Worm (Caenorhabditis elegans) whole organism, L4 larva: Measurements from ENCODE around the gene yju-2.

Experiments
- F10B5.3 ChIP-seq: sonication (generic microtip); optimal IDR thresholded peaks from 2 replicates; lab custom pipeline; 2016; ENCODE audit warnings: mild to moderate bottlenecking, missing genetic modification characterization, missing compliant biosample characterization
- F26F4.8 ChIP-seq: fragments of 200-800 bp; sonication (Bioruptor generic); conservative IDR thresholded peaks from 2 replicates; pipeline ENCODE4 v1.3.6; 2022; ENCODE audit warnings: missing genetic modification characterization, missing compliant biosample characterization
- R02D3.7 ChIP-seq: fragments of 150-350 bp; sonication (generic microtip); optimal IDR thresholded peaks from 3 replicates; lab custom pipeline; 2014; ENCODE audit warnings: missing biosample characterization, missing genetic modification characterization
- T20F7.1 ChIP-seq: fragments of 200-800 bp; sonication (Bioruptor generic); optimal IDR thresholded peaks from 2 replicates; lab custom pipeline; 2018; ENCODE audit warnings: mild to moderate bottlenecking, missing genetic modification characterization, missing compliant biosample characterization
- T26A8.4 ChIP-seq: fragments of 200-800 bp; sonication (Bioruptor generic); IDR thresholded peaks from 2 replicates; pipeline ENCODE4 v1.3.6; 2022; ENCODE audit warnings: missing genetic modification characterization, missing compliant biosample characterization
- Y48G9A.11 ChIP-seq: fragments of 200-800 bp; sonication (Bioruptor generic); IDR thresholded peaks from 2 replicates; pipeline ENCODE4 v1.3.6; 2022; ENCODE audit warnings: missing genetic modification reagents, missing genetic modification characterization, missing compliant biosample characterization
- Y75B8A.6 ChIP-seq: fragments of 200-800 bp; sonication (Bioruptor generic); IDR thresholded peaks from 2 replicates; pipeline ENCODE4 v1.3.6; 2022; ENCODE audit warnings: missing genetic modification reagents, missing genetic modification characterization, missing compliant biosample characterization
- ZK337.2 ChIP-seq: fragments of 200-800 bp; sonication (Bioruptor generic); IDR thresholded peaks from 2 replicates; pipeline ENCODE4 v1.3.6; 2022; ENCODE audit warnings: missing genetic modification reagents, missing genetic modification characterization, missing compliant biosample characterization
- arid-1 ChIP-seq: fragments of 200-800 bp; sonication (Bioruptor generic); conservative IDR thresholded peaks from 2 replicates; pipeline ENCODE4 v1.3.6; 2022; ENCODE audit warnings: missing genetic modification reagents, missing genetic modification characterization, missing compliant biosample characterization
- attf-4 ChIP-seq: sonication (generic microtip); optimal IDR thresholded peaks from 3 replicates; lab custom pipeline; 2017; ENCODE audit warnings: missing biosample characterization, missing genetic modification characterization
- ceh-20 ChIP-seq: fragments of 200-800 bp; sonication (Bioruptor generic); IDR thresholded peaks from 2 replicates; pipeline ENCODE4 v1.3.6; 2022; ENCODE audit warnings: missing genetic modification reagents, missing genetic modification characterization, missing compliant biosample characterization
- ceh-44 ChIP-seq: fragments of 200-800 bp; sonication (Bioruptor generic); IDR thresholded peaks from 2 replicates; pipeline ENCODE4 v1.3.6; 2022; ENCODE audit warnings: missing genetic modification reagents, missing genetic modification characterization, missing compliant biosample characterization
- ceh-62 ChIP-seq: sonication (generic microtip); optimal IDR thresholded peaks from 2 replicates; lab custom pipeline; 2017; ENCODE audit warnings: missing biosample characterization, missing genetic modification characterization
- daf-16 ChIP-seq, 3 experiments: sonication (generic microtip); optimal IDR thresholded peaks; 2 replicates each; lab custom pipeline; 2016 to 2017; ENCODE audit warnings: missing genetic modification characterization in 3 of 3, missing genetic modification reagents in 3 of 3, mild to moderate bottlenecking in 2 of 3, missing compliant biosample characterization in 2 of 3, missing biosample characterization in 1 of 3, moderate library complexity in 1 of 3
- daf-19 ChIP-seq: fragments of 200-800 bp; sonication (Bioruptor generic); conservative IDR thresholded peaks from 2 replicates; pipeline ENCODE4 v1.3.6; 2022; ENCODE audit warnings: missing genetic modification characterization, missing compliant biosample characterization
- dmd-8 ChIP-seq: fragments of 200-800 bp; sonication (Bioruptor generic); IDR thresholded peaks from 2 replicates; pipeline ENCODE4 v1.3.6; 2022; ENCODE audit warnings: missing genetic modification characterization, missing compliant biosample characterization
- duxl-1 ChIP-seq: sonication (generic microtip); optimal IDR thresholded peaks from 2 replicates; lab custom pipeline; 2016; ENCODE audit warnings: mild to moderate bottlenecking, missing genetic modification characterization, moderate library complexity, missing compliant biosample characterization; ENCODE audit not compliant: poor library complexity
- dve-1 ChIP-seq: sonication (generic microtip); optimal IDR thresholded peaks from 2 replicates; lab custom pipeline; 2017; ENCODE audit warnings: antibody characterized with exemption, mild to moderate bottlenecking, missing genetic modification characterization, missing compliant biosample characterization; ENCODE audit not compliant: insufficient read depth
- egl-27 ChIP-seq: sonication (generic microtip); optimal IDR thresholded peaks from 3 replicates; lab custom pipeline; 2017; ENCODE audit warnings: missing biosample characterization, missing genetic modification reagents, missing genetic modification characterization
- gei-8 ChIP-seq: fragments of 200-800 bp; sonication (Bioruptor generic); optimal IDR thresholded peaks from 2 replicates; lab custom pipeline; 2018; ENCODE audit warnings: mild to moderate bottlenecking, missing genetic modification characterization, missing compliant biosample characterization
- hlh-11 ChIP-seq: fragments of 200-800 bp; sonication (Bioruptor generic); optimal IDR thresholded peaks from 2 replicates; lab custom pipeline; 2018; ENCODE audit warnings: mild to moderate bottlenecking, missing genetic modification characterization, missing compliant biosample characterization
- hlh-30 ChIP-seq: sonication (generic microtip); optimal IDR thresholded peaks from 2 replicates; lab custom pipeline; 2017; ENCODE audit warnings: antibody characterized with exemption, mild to moderate bottlenecking, missing genetic modification characterization, missing compliant biosample characterization; ENCODE audit not compliant: insufficient read depth
- lim-7 ChIP-seq: fragments of 200-800 bp; sonication (Bioruptor generic); IDR thresholded peaks from 2 replicates; pipeline ENCODE4 v1.3.6; 2022; ENCODE audit warnings: missing genetic modification characterization, missing compliant biosample characterization
- lin-13 ChIP-seq: fragments of 150-350 bp; optimal IDR thresholded peaks from 2 replicates; lab custom pipeline; 2014; ENCODE audit warnings: missing biosample characterization, missing genetic modification reagents, missing genetic modification characterization
- lin-38 ChIP-seq: fragments of 200-800 bp; sonication (Bioruptor generic); IDR thresholded peaks from 2 replicates; pipeline ENCODE4 v1.3.6; 2022; ENCODE audit warnings: missing genetic modification reagents, missing genetic modification characterization, missing compliant biosample characterization
- lin-39 ChIP-seq: fragments of 150-350 bp; optimal IDR thresholded peaks from 2 replicates; lab custom pipeline; 2014; ENCODE audit warnings: missing biosample characterization, missing genetic modification reagents, missing genetic modification characterization
- lir-3 ChIP-seq: sonication (generic microtip); optimal IDR thresholded peaks from 2 replicates; lab custom pipeline; 2016; ENCODE audit warnings: mild to moderate bottlenecking, missing genetic modification characterization, missing compliant biosample characterization
- mdl-1 ChIP-seq, 2 experiments: fragments of 150-350 bp in 1 of 2; sonication (generic microtip) in 1 of 2; optimal IDR thresholded peaks; 2 replicates each; lab custom pipeline; 2014 to 2017; ENCODE audit warnings: missing biosample characterization in 2 of 2, missing genetic modification characterization in 2 of 2
- mdt-29 ChIP-seq: fragments of 200-800 bp; sonication (Bioruptor generic); IDR thresholded peaks from 2 replicates; pipeline ENCODE4 v1.3.6; 2022; ENCODE audit warnings: missing genetic modification reagents, missing genetic modification characterization, missing compliant biosample characterization
- mep-1 ChIP-seq: fragments of 150-350 bp; sonication (generic microtip); optimal IDR thresholded peaks from 3 replicates; lab custom pipeline; 2014; ENCODE audit warnings: missing biosample characterization, missing genetic modification characterization
- mes-2 ChIP-seq: sonication (generic microtip); optimal IDR thresholded peaks from 2 replicates; lab custom pipeline; 2016; ENCODE audit warnings: missing genotype, mild to moderate bottlenecking, missing genetic modification characterization, missing compliant biosample characterization; ENCODE audit not compliant: poor library complexity, severe bottlenecking
- nhr-25 ChIP-seq: sonication (generic microtip); optimal IDR thresholded peaks from 2 replicates; lab custom pipeline; 2017; ENCODE audit warnings: missing genetic modification characterization, mild to moderate bottlenecking, missing compliant biosample characterization, antibody characterized with exemption, moderate library complexity, borderline replicate concordance; ENCODE audit not compliant: insufficient read depth
- nhr-41 ChIP-seq: fragments of 200-800 bp; sonication (Bioruptor generic); IDR thresholded peaks from 2 replicates; pipeline ENCODE4 v1.3.6; 2022; ENCODE audit warnings: missing genetic modification reagents, missing genetic modification characterization, missing compliant biosample characterization
- nhr-42 ChIP-seq: fragments of 200-800 bp; sonication (Bioruptor generic); IDR thresholded peaks from 2 replicates; pipeline ENCODE4 v1.3.6; 2022; ENCODE audit warnings: missing genetic modification characterization, missing compliant biosample characterization
- nhr-76 ChIP-seq: fragments of 150-350 bp; optimal IDR thresholded peaks from 2 replicates; lab custom pipeline; 2014; ENCODE audit warnings: missing biosample characterization, missing genetic modification characterization
- nhr-77 ChIP-seq: fragments of 150-350 bp; optimal IDR thresholded peaks from 2 replicates; lab custom pipeline; 2014; ENCODE audit warnings: missing biosample characterization, missing genetic modification characterization
- php-3 ChIP-seq: fragments of 200-800 bp; sonication (Bioruptor generic); IDR thresholded peaks from 2 replicates; pipeline ENCODE4 v1.3.6; 2022; ENCODE audit warnings: missing genetic modification reagents, missing genetic modification characterization, missing compliant biosample characterization
- sdz-12 ChIP-seq: fragments of 200-800 bp; sonication (Bioruptor generic); optimal IDR thresholded peaks from 2 replicates; lab custom pipeline; 2018; ENCODE audit warnings: mild to moderate bottlenecking, missing genetic modification characterization, missing compliant biosample characterization
- set-16 ChIP-seq: fragments of 200-800 bp; sonication (Bioruptor generic); IDR thresholded peaks from 2 replicates; pipeline ENCODE4 v1.3.6; 2022; ENCODE audit warnings: missing genetic modification reagents, missing genetic modification characterization, missing compliant biosample characterization
- snpc-1.2 ChIP-seq: fragments of 200-800 bp; sonication (Bioruptor generic); IDR thresholded peaks from 2 replicates; pipeline ENCODE4 v1.3.6; 2022; ENCODE audit warnings: missing genetic modification reagents, missing genetic modification characterization, missing compliant biosample characterization
- snpc-4 ChIP-seq: fragments of 150-350 bp; optimal IDR thresholded peaks from 2 replicates; lab custom pipeline; 2014; ENCODE audit warnings: missing biosample characterization, missing genetic modification characterization
- spr-1 ChIP-seq: sonication (generic microtip); optimal IDR thresholded peaks from 2 replicates; lab custom pipeline; 2016; ENCODE audit warnings: mild to moderate bottlenecking, missing genetic modification characterization, missing compliant biosample characterization
- spr-3 ChIP-seq: fragments of 200-800 bp; sonication (Bioruptor generic); optimal IDR thresholded peaks from 2 replicates; lab custom pipeline; 2018; ENCODE audit warnings: mild to moderate bottlenecking, missing genetic modification characterization, missing compliant biosample characterization
- tag-97 ChIP-seq: fragments of 200-800 bp; sonication (Bioruptor generic); IDR thresholded peaks from 2 replicates; pipeline ENCODE4 v1.3.6; 2022; ENCODE audit warnings: missing genetic modification characterization, missing compliant biosample characterization
- vab-7 ChIP-seq: fragments of 200-800 bp; sonication (Bioruptor generic); IDR thresholded peaks from 2 replicates; pipeline ENCODE4 v1.3.6; 2022; ENCODE audit warnings: missing genetic modification reagents, missing genetic modification characterization, missing compliant biosample characterization
- zag-1 ChIP-seq: fragments of 150-350 bp; optimal IDR thresholded peaks from 2 replicates; lab custom pipeline; 2014; ENCODE audit warnings: missing biosample characterization, missing genetic modification characterization
- zfp-3 ChIP-seq: fragments of 200-800 bp; sonication (Bioruptor generic); conservative IDR thresholded peaks from 2 replicates; pipeline ENCODE4 v1.3.6; 2022; ENCODE audit warnings: missing genetic modification reagents, missing genetic modification characterization, missing compliant biosample characterization
- zip-11 ChIP-seq: fragments of 200-800 bp; sonication (Bioruptor generic); IDR thresholded peaks from 2 replicates; pipeline ENCODE4 v1.3.6; 2022; ENCODE audit warnings: missing genetic modification characterization, missing compliant biosample characterization
- zip-2 ChIP-seq: fragments of 150-350 bp; optimal IDR thresholded peaks from 2 replicates; lab custom pipeline; 2014; ENCODE audit warnings: missing biosample characterization, missing genetic modification characterization

yju-2 gene

DNA sequence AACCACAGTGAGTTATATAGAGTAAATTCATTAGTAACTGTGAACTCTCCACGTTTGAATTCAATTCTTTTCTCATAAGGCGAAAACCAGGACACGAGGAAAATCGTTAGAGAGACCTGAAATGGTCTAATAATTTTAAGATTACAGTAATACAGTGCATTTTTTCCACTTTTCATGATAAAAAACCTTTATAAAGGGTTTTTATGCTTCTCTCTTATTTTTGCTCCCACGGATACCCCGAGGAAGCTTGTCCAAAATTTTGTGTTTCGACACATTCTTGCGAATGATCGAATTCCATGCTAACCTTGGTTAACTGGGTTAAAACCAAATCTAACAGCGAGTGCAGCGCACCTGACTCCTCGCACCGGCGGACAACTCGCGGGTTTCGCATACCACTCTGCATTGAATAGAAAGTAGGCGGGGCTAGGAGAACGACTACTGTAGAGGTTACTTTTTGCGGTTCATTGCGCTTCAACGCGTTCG is 43.9 kb upstream of the yju-2 start (continued):
- peak; percentile 80 for TF ChIP-seq mdt-29
- TF ChIP-seq Y75B8A.6 (GFP tag; lab: Robert Waterston, UW), result no peak
- peak; percentile 71 for TF ChIP-seq mes-2 (tag; lab: Kevin White, UChicago)
- TF ChIP-seq arid-1 (GFP tag; lab: Robert Waterston, UW), result peak; percentile 53
- TF ChIP-seq daf-19, result 0 out of 2 replicates have a peak, but pooled peaks have one; percentile 34
- TF ChIP-seq F26F4.8 (GFP tag; lab: Robert Waterston, UW), result no peak
- peak; percentile 23 for TF ChIP-seq duxl-1 (tag; lab: Kevin White, UChicago)
- peak; percentile 82 for TF ChIP-seq snpc-4 (tag; lab: Kevin White, UChicago)
- no peak for TF ChIP-seq T20F7.1 (GFP tag; lab: Kevin White, UChicago)
- peak; percentile 68 for TF ChIP-seq Y48G9A.11 (GFP tag; lab: Robert Waterston, UW)
- TF ChIP-seq spr-3, result no peak
- TF ChIP-seq mep-1, result no peak
- TF ChIP-seq lin-38, result peak; percentile 56
- no peak for TF ChIP-seq zip-2 (tag; lab: Kevin White, UChicago)
- TF ChIP-seq lim-7 (GFP tag; lab: Robert Waterston, UW), result no peak; the same call in 1 of the 2 replicates
- peak; percentile 68; the same call in 1 of the 2 replicates for TF ChIP-seq dmd-8
- TF ChIP-seq nhr-42 (GFP tag; lab: Robert Waterston, UW), result no peak
- no peak for TF ChIP-seq spr-1 (tag; lab: Kevin White, UChicago)
- TF ChIP-seq zag-1 (tag; lab: Kevin White, UChicago), result no peak
- TF ChIP-seq dve-1 (tag; lab: Kevin White, UChicago), result peak; percentile 28
- no peak for TF ChIP-seq zfp-3 (GFP tag; lab: Robert Waterston, UW)
- TF ChIP-seq F10B5.3 (tag; lab: Kevin White, UChicago), result peak; percentile 24
- no peak for TF ChIP-seq mdl-1 (tag; optimal IDR thresholded peaks at IDR 0.05; lab: Kevin White, UChicago)
- no peak for TF ChIP-seq lin-39 (tag; lab: Kevin White, UChicago)
- TF ChIP-seq nhr-41, result no peak
- TF ChIP-seq ceh-62 (tag; lab: Kevin White, UChicago), result no peak
- no peak for TF ChIP-seq ceh-20 (GFP tag; lab: Robert Waterston, UW)
- no peak for TF ChIP-seq zip-11 (GFP tag; lab: Robert Waterston, UW)
- no peak for TF ChIP-seq lir-3 (tag; lab: Kevin White, UChicago)
- TF ChIP-seq attf-4 (tag; lab: Kevin White, UChicago), result no peak
- no peak for TF ChIP-seq daf-16 (GFP tag; optimal IDR thresholded peaks at IDR 0.05; lab: Kevin White, UChicago)
- TF ChIP-seq daf-16 (tag; optimal IDR thresholded peaks at IDR 0.05; lab: Kevin White, UChicago), result peak; percentile 25

DNA sequence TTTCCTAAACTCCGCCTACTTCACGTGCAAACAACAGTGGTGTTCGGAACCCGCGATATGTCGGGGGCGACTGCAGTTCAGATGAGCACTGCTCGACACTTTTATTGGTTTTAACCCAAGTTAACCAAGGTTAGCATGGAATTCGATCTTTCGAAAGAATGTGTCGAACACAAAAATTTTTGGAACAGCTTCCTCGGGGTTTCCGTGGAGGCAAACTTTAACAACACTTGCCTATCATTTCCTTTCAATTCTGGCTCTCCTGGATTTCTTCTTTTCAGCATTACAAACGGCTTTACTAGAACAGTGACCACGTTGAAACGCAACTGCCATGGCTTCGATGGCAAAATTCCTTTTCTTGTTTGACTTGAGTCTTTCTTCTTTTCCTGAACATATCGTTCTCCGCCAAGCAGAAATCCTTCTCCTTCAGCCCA is 42.8 kb upstream of the yju-2 start:
- TF ChIP-seq sdz-12 (GFP tag; lab: Kevin White, UChicago), result no peak
- TF ChIP-seq set-16 (GFP tag; lab: Robert Waterston, UW), result no peak
- peak; percentile 69 for TF ChIP-seq snpc-1.2 (GFP tag; lab: Robert Waterston, UW)
- peak; percentile 22 for TF ChIP-seq egl-27 (tag; lab: Kevin White, UChicago)
- TF ChIP-seq lin-39 (tag; lab: Kevin White, UChicago), result no peak
- no peak for TF ChIP-seq tag-97
- TF ChIP-seq T26A8.4 (GFP tag; lab: Robert Waterston, UW), result peak; percentile 91
- TF ChIP-seq F10B5.3 (tag; lab: Kevin White, UChicago), result peak; percentile 22
- TF ChIP-seq hlh-11 (tag; lab: Kevin White, UChicago), result peak; percentile 73
- peak; percentile 72 for TF ChIP-seq hlh-30 (tag; lab: Kevin White, UChicago)
- no peak for TF ChIP-seq nhr-25 (tag; lab: Kevin White, UChicago)
- TF ChIP-seq zag-1 (tag; lab: Kevin White, UChicago), result no peak
- TF ChIP-seq ceh-62 (tag; lab: Kevin White, UChicago), result no peak
- TF ChIP-seq nhr-42 (GFP tag; lab: Robert Waterston, UW), result peak; percentile 68; the same call in 1 of the 2 replicates
- TF ChIP-seq daf-19, result no peak; the same call in 1 of the 2 replicates
- peak; percentile 36; the same call in 1 of the 2 replicates for TF ChIP-seq vab-7 (GFP tag; lab: Robert Waterston, UW)
- TF ChIP-seq R02D3.7 (tag; lab: Kevin White, UChicago), result no peak
- TF ChIP-seq lin-13 (GFP tag; lab: Kevin White, UChicago), result peak; percentile 54
- TF ChIP-seq php-3 (GFP tag; lab: Robert Waterston, UW), result peak; percentile 89
- no peak for TF ChIP-seq ceh-44 (GFP tag; lab: Robert Waterston, UW)
- TF ChIP-seq ZK337.2, result no peak
- TF ChIP-seq nhr-77, result peak; percentile 36
- no peak for TF ChIP-seq gei-8
- no peak for TF ChIP-seq nhr-76 (tag; lab: Kevin White, UChicago)
